Worm (Caenorhabditis elegans): ENCODE data around the gene T13C2.7.

ce11 chrII:6781231-6781630, 2.0 kb downstream of the T13C2.7 start:
- TF ChIP-seq unc-39 (tag; optimal IDR thresholded peaks at IDR 0.05) = no peak
- TF ChIP-seq mep-1 (tag; optimal IDR thresholded peaks at IDR 0.05) = no peak
- TF ChIP-seq lsy-2 (tag; optimal IDR thresholded peaks at IDR 0.05) = no peak
- TF ChIP-seq snpc-4 (tag; optimal IDR thresholded peaks at IDR 0.05) = no peak
- no peak for TF ChIP-seq tbx-8 (GFP tag; optimal IDR thresholded peaks at IDR 0.05)
- no peak for TF ChIP-seq unc-62 (GFP tag; optimal IDR thresholded peaks at IDR 0.05)
- no peak for TF ChIP-seq flh-1 (GFP tag; optimal IDR thresholded peaks at IDR 0.05)
- TF ChIP-seq nhr-237 (tag; optimal IDR thresholded peaks at IDR 0.05) = no peak
- TF ChIP-seq pha-4 (tag; optimal IDR thresholded peaks at IDR 0.05) = no peak
- no peak for TF ChIP-seq nhr-12 (tag; optimal IDR thresholded peaks at IDR 0.05)
- TF ChIP-seq elt-3 (tag; optimal IDR thresholded peaks at IDR 0.05) = no peak

All from whole organism, mixed stage, embryonic.